Worm (Caenorhabditis elegans) whole organism, young adult: ENCODE data around the gene rha-2.

ENCODE experiments used
- D2030.7 ChIP-seq: fragments of 200-800 bp; sonication (Bioruptor generic); IDR thresholded peaks from 2 replicates; pipeline ENCODE4 v1.3.6; 2022; ENCODE audit warnings: missing genetic modification reagents, missing genetic modification characterization, missing compliant biosample characterization
- F23B12.7 ChIP-seq: sonication (generic microtip); optimal IDR thresholded peaks from 2 replicates; lab custom pipeline; 2017; ENCODE audit warnings: missing genetic modification characterization, mild to moderate bottlenecking, missing compliant biosample characterization, antibody characterized with exemption, moderate library complexity; ENCODE audit not compliant: insufficient read depth
- F33H1.4 ChIP-seq: fragments of 200-800 bp; sonication (Bioruptor generic); IDR thresholded peaks from 2 replicates; pipeline ENCODE4 v1.3.6; 2022; ENCODE audit warnings: missing genetic modification reagents, missing genetic modification characterization, missing compliant biosample characterization
- K12H6.12 ChIP-seq: fragments of 200-800 bp; sonication (Bioruptor generic); optimal IDR thresholded peaks from 2 replicates; lab custom pipeline; 2018; ENCODE audit warnings: mild to moderate bottlenecking, missing genetic modification characterization, missing compliant biosample characterization
- Y53F4B.3 ChIP-seq: fragments of 200-800 bp; sonication (Bioruptor generic); IDR thresholded peaks from 2 replicates; pipeline ENCODE4 v1.3.6; 2022; ENCODE audit warnings: missing genetic modification reagents, missing genetic modification characterization, missing compliant biosample characterization
- Y79H2A.3 ChIP-seq: fragments of 200-800 bp; sonication (Bioruptor generic); conservative IDR thresholded peaks from 2 replicates; pipeline ENCODE4 v1.3.6; 2022; ENCODE audit warnings: missing genetic modification reagents, missing genetic modification characterization, missing compliant biosample characterization
- atf-7 ChIP-seq: sonication (generic microtip); optimal IDR thresholded peaks from 2 replicates; lab custom pipeline; 2017; ENCODE audit warnings: mild to moderate bottlenecking, missing genetic modification characterization, missing compliant biosample characterization
- attf-3 ChIP-seq: fragments of 200-800 bp; sonication (Bioruptor generic); conservative IDR thresholded peaks from 2 replicates; pipeline ENCODE4 v1.3.6; 2022; ENCODE audit warnings: missing genetic modification reagents, missing genetic modification characterization, missing compliant biosample characterization
- attf-5 ChIP-seq: fragments of 200-800 bp; sonication (Bioruptor generic); optimal IDR thresholded peaks from 2 replicates; lab custom pipeline; 2018; ENCODE audit warnings: mild to moderate bottlenecking, missing genetic modification characterization, missing compliant biosample characterization
- ccch-3 ChIP-seq: fragments of 200-800 bp; sonication (Bioruptor generic); optimal IDR thresholded peaks from 2 replicates; lab custom pipeline; 2018; ENCODE audit warnings: mild to moderate bottlenecking, missing genetic modification characterization, missing compliant biosample characterization
- cebp-2 ChIP-seq: fragments of 200-800 bp; sonication (Bioruptor generic); IDR thresholded peaks from 2 replicates; pipeline ENCODE4 v1.3.6; 2022; ENCODE audit warnings: missing genetic modification characterization, missing compliant biosample characterization
- chd-7 ChIP-seq: sonication (generic microtip); optimal IDR thresholded peaks from 2 replicates; lab custom pipeline; 2016; ENCODE audit warnings: mild to moderate bottlenecking, missing genetic modification characterization, moderate library complexity, missing compliant biosample characterization
- egrh-3 ChIP-seq: fragments of 200-800 bp; sonication (Bioruptor generic); IDR thresholded peaks from 2 replicates; pipeline ENCODE4 v1.3.6; 2022; ENCODE audit warnings: missing genetic modification reagents, missing genetic modification characterization, missing compliant biosample characterization
- ets-4 ChIP-seq: fragments of 200-800 bp; sonication (Bioruptor generic); optimal IDR thresholded peaks from 2 replicates; lab custom pipeline; 2018; ENCODE audit warnings: mild to moderate bottlenecking, missing genetic modification characterization, missing compliant biosample characterization
- hmg-1.2 ChIP-seq: fragments of 200-800 bp; sonication (Bioruptor generic); IDR thresholded peaks from 2 replicates; pipeline ENCODE4 v1.3.6; 2022; ENCODE audit warnings: missing genetic modification reagents, missing genetic modification characterization, missing compliant biosample characterization
- hrde-1 ChIP-seq: sonication (generic microtip); optimal IDR thresholded peaks from 2 replicates; lab custom pipeline; 2016; ENCODE audit warnings: missing genetic modification characterization, mild to moderate bottlenecking, missing compliant biosample characterization, moderate library complexity, missing genotype, missing genetic modification reagents, borderline replicate concordance
- let-526 ChIP-seq: fragments of 200-800 bp; sonication (Bioruptor generic); IDR thresholded peaks from 2 replicates; pipeline ENCODE4 v1.3.6; 2022; ENCODE audit warnings: missing genetic modification reagents, missing genetic modification characterization, missing compliant biosample characterization
- lin-40 ChIP-seq: sonication (generic microtip); optimal IDR thresholded peaks from 2 replicates; lab custom pipeline; 2016; ENCODE audit warnings: missing genetic modification characterization, mild to moderate bottlenecking, missing compliant biosample characterization, missing genotype, missing genetic modification reagents
- madf-8 ChIP-seq: fragments of 200-800 bp; sonication (Bioruptor generic); conservative IDR thresholded peaks from 2 replicates; pipeline ENCODE4 v1.3.6; 2022; ENCODE audit warnings: missing genetic modification reagents, missing genetic modification characterization, missing compliant biosample characterization
- mel-28 ChIP-seq: sonication (generic microtip); optimal IDR thresholded peaks from 2 replicates; lab custom pipeline; 2016; ENCODE audit warnings: borderline replicate concordance, mild to moderate bottlenecking, missing genetic modification characterization, missing compliant biosample characterization
- mes-4 ChIP-seq: sonication (generic microtip); optimal IDR thresholded peaks from 2 replicates; lab custom pipeline; 2016; ENCODE audit warnings: missing genotype, missing genetic modification characterization, missing compliant biosample characterization
- nfya-2 ChIP-seq: fragments of 200-800 bp; sonication (Bioruptor generic); IDR thresholded peaks from 2 replicates; pipeline ENCODE4 v1.3.6; 2022; ENCODE audit warnings: missing genetic modification reagents, missing genetic modification characterization, missing compliant biosample characterization
- nhr-120 ChIP-seq: fragments of 200-800 bp; sonication (Bioruptor generic); IDR thresholded peaks from 2 replicates; pipeline ENCODE4 v1.3.6; 2022; ENCODE audit warnings: missing genetic modification characterization, missing compliant biosample characterization
- nhr-179 ChIP-seq: sonication (generic microtip); optimal IDR thresholded peaks from 2 replicates; lab custom pipeline; 2016; ENCODE audit warnings: mild to moderate bottlenecking, missing genetic modification characterization, missing compliant biosample characterization
- nhr-27 ChIP-seq: fragments of 200-800 bp; sonication (Bioruptor generic); optimal IDR thresholded peaks from 2 replicates; lab custom pipeline; 2018; ENCODE audit warnings: mild to moderate bottlenecking, missing genetic modification characterization, moderate library complexity, missing compliant biosample characterization
- rec-8 ChIP-seq, 2 experiments: sonication (generic microtip); optimal IDR thresholded peaks; 2 replicates each; lab custom pipeline; 2016; ENCODE audit warnings: mild to moderate bottlenecking in 2 of 2, missing genetic modification characterization in 2 of 2, missing genetic modification reagents in 2 of 2, missing genotype in 2 of 2, missing biosample characterization in 1 of 2, missing compliant biosample characterization in 1 of 2, moderate library complexity in 1 of 2
- snpc-1.3 ChIP-seq: sonication (generic microtip); optimal IDR thresholded peaks from 2 replicates; lab custom pipeline; 2017; ENCODE audit warnings: missing genetic modification characterization, mild to moderate bottlenecking, missing compliant biosample characterization, antibody characterized with exemption, moderate library complexity, missing genotype, missing genetic modification reagents; ENCODE audit not compliant: insufficient read depth
- somi-1 ChIP-seq: fragments of 200-800 bp; sonication (Bioruptor generic); optimal IDR thresholded peaks from 2 replicates; lab custom pipeline; 2018; ENCODE audit warnings: mild to moderate bottlenecking, missing genetic modification characterization, missing compliant biosample characterization
- sptf-2 ChIP-seq: fragments of 200-800 bp; sonication (Bioruptor generic); optimal IDR thresholded peaks from 2 replicates; lab custom pipeline; 2018; ENCODE audit warnings: mild to moderate bottlenecking, missing genetic modification characterization, missing compliant biosample characterization
- tbp1 ChIP-seq: fragments of 200-800 bp; sonication (Bioruptor generic); optimal IDR thresholded peaks from 2 replicates; lab custom pipeline; 2018; ENCODE audit warnings: mild to moderate bottlenecking, missing genetic modification characterization, missing compliant biosample characterization
- unc-130 ChIP-seq: sonication (generic microtip); optimal IDR thresholded peaks from 2 replicates; lab custom pipeline; 2016; ENCODE audit warnings: missing genetic modification reagents, missing genetic modification characterization, missing compliant biosample characterization
- unc-62 ChIP-seq: fragments of 150-350 bp; optimal IDR thresholded peaks from 2 replicates; lab custom pipeline; 2014; ENCODE audit warnings: missing biosample characterization, missing genetic modification reagents, missing genetic modification characterization
- ztf-18 ChIP-seq: sonication (generic microtip); optimal IDR thresholded peaks from 2 replicates; lab custom pipeline; 2016; ENCODE audit warnings: missing genotype, mild to moderate bottlenecking, missing genetic modification characterization, missing compliant biosample characterization
- ztf-22 ChIP-seq: fragments of 200-800 bp; sonication (Bioruptor generic); optimal IDR thresholded peaks from 2 replicates; lab custom pipeline; 2018; ENCODE audit warnings: mild to moderate bottlenecking, missing genetic modification characterization, moderate library complexity, missing compliant biosample characterization
- ztf-28 ChIP-seq: fragments of 200-800 bp; sonication (Bioruptor generic); IDR thresholded peaks from 2 replicates; pipeline ENCODE4 v1.3.6; 2022; ENCODE audit warnings: missing genetic modification reagents, missing genetic modification characterization, missing compliant biosample characterization

rha-2 gene

ce11 chrIII:8573301-8573700 lies 41.1 kb downstream of the rha-2 start:
- TF ChIP-seq let-526 = no peak
- no peak for TF ChIP-seq F33H1.4
- TF ChIP-seq hrde-1 = no peak
- TF ChIP-seq somi-1 (GFP tag; lab: Kevin White, UChicago) = no peak
- no peak for TF ChIP-seq madf-8 (GFP tag; lab: Robert Waterston, UW)
- no peak for TF ChIP-seq nhr-179
- no peak for TF ChIP-seq nhr-27 (tag; lab: Kevin White, UChicago)
- TF ChIP-seq attf-5 (GFP tag; lab: Kevin White, UChicago) = no peak
- TF ChIP-seq ztf-28 (GFP tag; lab: Robert Waterston, UW) = no peak
- no peak for TF ChIP-seq cebp-2 (GFP tag; lab: Robert Waterston, UW)

- no peak for TF ChIP-seq snpc-1.3 (tag; lab: Kevin White, UChicago)
- TF ChIP-seq F23B12.7 (tag; lab: Kevin White, UChicago) = no peak
- TF ChIP-seq ztf-18 (tag; lab: Kevin White, UChicago) = no peak
- TF ChIP-seq K12H6.12 (tag; lab: Kevin White, UChicago) = no peak
- TF ChIP-seq sptf-2 (GFP tag; lab: Kevin White, UChicago) = no peak
- TF ChIP-seq nhr-120 (GFP tag; lab: Robert Waterston, UW) = no peak
- no peak for TF ChIP-seq tbp1 (GFP tag; lab: Kevin White, UChicago)
- TF ChIP-seq atf-7 (tag; lab: Kevin White, UChicago) = no peak
- no peak for TF ChIP-seq ccch-3
- no peak for TF ChIP-seq unc-130 (GFP tag; lab: Kevin White, UChicago)
- no peak for TF ChIP-seq nhr-27 (tag; lab: Kevin White, UChicago)
These were observed 42.5 kb downstream of the rha-2 start for ce11 chrIII:8571845-8572244.

- TF ChIP-seq attf-3 (no peak), nhr-27 (tag; lab: Kevin White, UChicago) (no peak), nfya-2 (GFP tag; lab: Robert Waterston, UW) (no peak), egrh-3 (peak; percentile 72; the same call in 1 of the 2 replicates)
These were observed 44.1 kb downstream of the rha-2 start for ce11 chrIII:8570289-8570688.

ce11 chrIII:8564372-8564771 lies 50.0 kb downstream of the rha-2 start:
- no peak for TF ChIP-seq nhr-179
- TF ChIP-seq snpc-1.3 (tag; lab: Kevin White, UChicago) = no peak
- no peak for TF ChIP-seq mel-28 (tag; lab: Kevin White, UChicago)
- no peak for TF ChIP-seq nhr-120 (GFP tag; lab: Robert Waterston, UW)
- TF ChIP-seq D2030.7 = no peak
- TF ChIP-seq unc-62 (GFP tag; lab: Kevin White, UChicago) = no peak
- TF ChIP-seq lin-40 (tag; lab: Kevin White, UChicago) = no peak
- no peak for TF ChIP-seq hmg-1.2 (GFP tag; lab: Robert Waterston, UW)
- TF ChIP-seq rec-8 (tag; optimal IDR thresholded peaks at IDR 0.05; lab: Kevin White, UChicago) = no peak

ce11 chrIII:8560836-8561235 lies 53.5 kb downstream of the rha-2 start, which contains the start of gene acdh-6:
TSS of gene acdh-6 (plus strand) at chrIII:8561136.
- no peak for TF ChIP-seq hrde-1
- no peak for TF ChIP-seq Y79H2A.3 (GFP tag; lab: Robert Waterston, UW)
- TF ChIP-seq Y53F4B.3 (GFP tag; lab: Robert Waterston, UW) = no peak
- TF ChIP-seq chd-7 (tag; lab: Kevin White, UChicago) = no peak
- no peak for TF ChIP-seq ztf-22 (GFP tag; lab: Kevin White, UChicago)
- no peak for TF ChIP-seq ets-4 (GFP tag; lab: Kevin White, UChicago)
- TF ChIP-seq mes-4 (tag; lab: Kevin White, UChicago) = no peak
